Fruit fly (Drosophila melanogaster) whole organism, embryonic: ENCODE results near the gene CG6356.

Source experiments
- Aef1 ChIP-seq: fragments of 200-800 bp; sonication (Bioruptor generic); IDR thresholded peaks from 3 replicates; pipeline ENCODE4 v1.3.6; 2022; ENCODE audit warnings: missing biosample characterization, missing genetic modification characterization
- Awh ChIP-seq: fragments of 200-800 bp; sonication (Bioruptor generic); IDR thresholded peaks from 2 replicates; pipeline ENCODE4, ENCODE4 v1.3.6; 2022; ENCODE audit warnings: missing biosample characterization, missing genetic modification characterization
- Blimp-1 ChIP-seq: fragments of 200-800 bp; sonication (Bioruptor generic); optimal IDR thresholded peaks from 3 replicates; lab custom pipeline; 2018; ENCODE audit warnings: missing biosample characterization, missing genetic modification characterization, mild to moderate bottlenecking, moderate library complexity, missing genetic modification reagents
- CG10366 ChIP-seq: fragments of 200-800 bp; sonication (Bioruptor generic); IDR thresholded peaks from 2 replicates; pipeline ENCODE4 v1.3.6; 2022; ENCODE audit warnings: missing biosample characterization, missing genetic modification characterization
- CG11456 ChIP-seq: fragments of 200-800 bp; sonication (Bioruptor generic); IDR thresholded peaks from 3 replicates; pipeline ENCODE4 v1.3.6; 2022; ENCODE audit warnings: missing biosample characterization, missing genetic modification characterization
- CG12391 ChIP-seq: fragments of 200-800 bp; sonication (Bioruptor generic); optimal IDR thresholded peaks from 3 replicates; lab custom pipeline; 2018; ENCODE audit warnings: missing biosample characterization, mild to moderate bottlenecking, missing genetic modification characterization, moderate library complexity
- CG1529 ChIP-seq: fragments of 200-800 bp; sonication (Bioruptor generic); optimal IDR thresholded peaks from 3 replicates; lab custom pipeline; 2018; ENCODE audit warnings: missing biosample characterization, missing genetic modification characterization
- CG16779 ChIP-seq: fragments of 200-800 bp; sonication (Bioruptor generic); IDR thresholded peaks from 2 replicates; pipeline ENCODE4 v1.3.6; 2022; ENCODE audit warnings: missing biosample characterization, missing genetic modification characterization
- CG17359 ChIP-seq: fragments of 200-800 bp; sonication (Bioruptor generic); optimal IDR thresholded peaks from 3 replicates; lab custom pipeline; 2018; ENCODE audit warnings: missing biosample characterization, mild to moderate bottlenecking, missing genetic modification characterization, moderate library complexity
- CG17385 ChIP-seq: fragments of 200-800 bp; sonication (Bioruptor generic); optimal IDR thresholded peaks from 3 replicates; lab custom pipeline; 2018; ENCODE audit warnings: missing biosample characterization, mild to moderate bottlenecking, missing genetic modification characterization
- CG1792 ChIP-seq: fragments of 200-800 bp; sonication (Bioruptor generic); optimal IDR thresholded peaks from 2 replicates; lab custom pipeline; 2016; ENCODE audit warnings: missing biosample characterization, missing genetic modification characterization
- CG3163 ChIP-seq: fragments of 200-800 bp; sonication (Bioruptor generic); optimal IDR thresholded peaks from 3 replicates; lab custom pipeline; 2016; ENCODE audit warnings: missing biosample characterization, missing genetic modification characterization
- CG3281 ChIP-seq: fragments of 200-800 bp; sonication (Bioruptor generic); optimal IDR thresholded peaks from 3 replicates; lab custom pipeline; 2017; ENCODE audit warnings: missing biosample characterization, mild to moderate bottlenecking, missing genetic modification characterization
- CG42726 ChIP-seq: fragments of 200-800 bp; sonication (Bioruptor generic); IDR thresholded peaks from 2 replicates; pipeline ENCODE4 v1.3.6; 2022; ENCODE audit warnings: missing biosample characterization, missing genetic modification characterization; ENCODE audit not compliant: partially characterized antibody
- CG4282 ChIP-seq: fragments of 200-800 bp; sonication (Bioruptor generic); optimal IDR thresholded peaks from 2 replicates; lab custom pipeline; 2016; ENCODE audit warnings: missing biosample characterization, missing genetic modification characterization
- CG4404 ChIP-seq: fragments of 200-800 bp; sonication (Bioruptor generic); IDR thresholded peaks from 2 replicates; pipeline ENCODE4 v1.3.6; 2022; ENCODE audit warnings: missing biosample characterization, missing genetic modification characterization
- CG4730 ChIP-seq: fragments of 200-800 bp; sonication (Bioruptor generic); IDR thresholded peaks from 2 replicates; pipeline ENCODE4 v1.3.6; 2022; ENCODE audit warnings: missing biosample characterization, missing genetic modification characterization
- CG4820 ChIP-seq: fragments of 200-800 bp; sonication (Bioruptor generic); optimal IDR thresholded peaks from 3 replicates; lab custom pipeline; 2016; ENCODE audit warnings: missing biosample characterization, missing genetic modification characterization
- CG8281 ChIP-seq: fragments of 200-800 bp; sonication (Bioruptor generic); optimal IDR thresholded peaks from 2 replicates; lab custom pipeline; 2018; ENCODE audit warnings: missing biosample characterization, mild to moderate bottlenecking, missing genetic modification characterization, moderate library complexity
- CG8924 ChIP-seq: fragments of 200-800 bp; optimal IDR thresholded peaks from 3 replicates; lab custom pipeline; 2019; ENCODE audit warnings: missing biosample characterization, mild to moderate bottlenecking, missing genetic modification characterization, moderate library complexity
- CG9797 ChIP-seq: fragments of 200-800 bp; sonication (Bioruptor generic); optimal IDR thresholded peaks from 3 replicates; lab custom pipeline; 2018; ENCODE audit warnings: missing biosample characterization, mild to moderate bottlenecking, missing genetic modification characterization
- CoRest ChIP-seq: fragments of 200-800 bp; sonication (Bioruptor generic); optimal IDR thresholded peaks from 3 replicates; lab custom pipeline; 2018; ENCODE audit warnings: missing biosample characterization, mild to moderate bottlenecking, missing genetic modification characterization, moderate library complexity
- Lpt ChIP-seq: fragments of >200 bp; optimal IDR thresholded peaks from 2 replicates; lab custom pipeline; 2018; ENCODE audit warnings: missing biosample characterization, missing genetic modification characterization
- NC2α ChIP-seq: fragments of 200-800 bp; sonication (Bioruptor generic); optimal IDR thresholded peaks from 2 replicates; lab custom pipeline; 2016; ENCODE audit warnings: missing biosample characterization, missing genetic modification characterization
- Nf-YC ChIP-seq: fragments of 200-800 bp; optimal IDR thresholded peaks from 3 replicates; lab custom pipeline; 2019; ENCODE audit warnings: missing biosample characterization, mild to moderate bottlenecking, missing genetic modification characterization, moderate library complexity
- Spps ChIP-seq: fragments of 200-800 bp; sonication (Bioruptor generic); optimal IDR thresholded peaks from 2 replicates; lab custom pipeline; 2018; ENCODE audit warnings: missing biosample characterization, mild to moderate bottlenecking, missing genetic modification characterization
- TFAM ChIP-seq: fragments of 200-800 bp; sonication (Bioruptor generic); optimal IDR thresholded peaks from 2 replicates; lab custom pipeline; 2017; ENCODE audit warnings: missing biosample characterization, missing genetic modification characterization, inconsistent platforms
- Vsx1 ChIP-seq: fragments of 200-800 bp; sonication (Bioruptor generic); optimal IDR thresholded peaks from 2 replicates; lab custom pipeline; 2017; ENCODE audit warnings: missing biosample characterization, mild to moderate bottlenecking, missing genetic modification characterization, missing genetic modification reagents
- al ChIP-seq: fragments of 200-800 bp; sonication (Bioruptor generic); IDR thresholded peaks from 2 replicates; pipeline ENCODE4 v1.3.6; 2022; ENCODE audit warnings: missing biosample characterization, missing genetic modification characterization
- aop ChIP-seq: fragments of 200-800 bp; sonication (Bioruptor generic); IDR thresholded peaks from 2 replicates; pipeline ENCODE4 v1.3.6; 2022; ENCODE audit warnings: missing biosample characterization, missing genetic modification characterization
- ara ChIP-seq: fragments of 200-800 bp; sonication (Bioruptor generic); IDR thresholded peaks from 2 replicates; pipeline ENCODE4 v1.3.6; 2022; ENCODE audit warnings: missing biosample characterization, missing genetic modification characterization
- ato ChIP-seq: fragments of 200-800 bp; sonication (Bioruptor generic); IDR thresholded peaks from 2 replicates; pipeline ENCODE4 v1.3.6; 2022; ENCODE audit warnings: missing biosample characterization, missing genetic modification characterization; ENCODE audit not compliant: partially characterized antibody
- bcd ChIP-seq: fragments of 200-800 bp; sonication (Bioruptor generic); optimal IDR thresholded peaks from 2 replicates; lab custom pipeline; 2017; ENCODE audit warnings: missing biosample characterization, mild to moderate bottlenecking, missing genetic modification characterization
- bigmax ChIP-seq: fragments of 200-800 bp; sonication (Bioruptor generic); optimal IDR thresholded peaks from 2 replicates; lab custom pipeline; 2018; ENCODE audit warnings: missing biosample characterization, mild to moderate bottlenecking, missing genetic modification characterization
- bowl ChIP-seq: fragments of 200-800 bp; sonication (Bioruptor generic); IDR thresholded peaks from 2 replicates; pipeline ENCODE4 v1.3.6; 2022; ENCODE audit warnings: missing biosample characterization, missing genetic modification characterization
- chm ChIP-seq: fragments of 200-800 bp; sonication (Bioruptor generic); IDR thresholded peaks from 2 replicates; pipeline ENCODE4 v1.3.6; 2022; ENCODE audit warnings: missing biosample characterization, missing genetic modification characterization
- disco-r ChIP-seq: fragments of 200-800 bp; sonication (Bioruptor generic); optimal IDR thresholded peaks from 2 replicates; lab custom pipeline; 2016; ENCODE audit warnings: missing biosample characterization, missing genetic modification characterization
- emc ChIP-seq: fragments of 200-800 bp; sonication (Bioruptor generic); optimal IDR thresholded peaks from 2 replicates; lab custom pipeline; 2016; ENCODE audit warnings: missing biosample characterization, missing genetic modification characterization
- esg ChIP-seq: fragments of 200-800 bp; sonication (Bioruptor generic); conservative IDR thresholded peaks from 2 replicates; pipeline ENCODE4 v1.3.6; 2022; ENCODE audit warnings: missing biosample characterization, missing genetic modification characterization
- gfzf ChIP-seq: fragments of 200-800 bp; sonication (Bioruptor generic); optimal IDR thresholded peaks from 2 replicates; lab custom pipeline; 2016; ENCODE audit warnings: missing biosample characterization, mild to moderate bottlenecking, missing genetic modification characterization, moderate library complexity
- grn ChIP-seq: fragments of 200-800 bp; sonication (Bioruptor generic); optimal IDR thresholded peaks from 3 replicates; lab custom pipeline; 2017; ENCODE audit warnings: missing biosample characterization, missing genetic modification characterization
- gsb ChIP-seq: fragments of 200-800 bp; sonication (Bioruptor generic); IDR thresholded peaks from 2 replicates; pipeline ENCODE4 v1.3.6; 2022; ENCODE audit warnings: missing biosample characterization, missing genetic modification characterization
- hb ChIP-seq: fragments of 200-800 bp; sonication (Bioruptor generic); IDR thresholded peaks from 3 replicates; pipeline ENCODE4 v1.3.6; 2022; ENCODE audit warnings: missing biosample characterization, missing genetic modification characterization; ENCODE audit not compliant: partially characterized antibody
- nmo ChIP-seq: fragments of 200-800 bp; sonication (Bioruptor generic); optimal IDR thresholded peaks from 2 replicates; lab custom pipeline; 2018; ENCODE audit warnings: missing biosample characterization, mild to moderate bottlenecking, missing genetic modification characterization, moderate library complexity
- psq ChIP-seq: fragments of 200-800 bp; sonication (Bioruptor generic); optimal IDR thresholded peaks from 2 replicates; lab custom pipeline; 2017; ENCODE audit warnings: missing biosample characterization, missing genetic modification characterization
- sima ChIP-seq: fragments of 200-800 bp; sonication (Bioruptor generic); optimal IDR thresholded peaks from 2 replicates; lab custom pipeline; 2016; ENCODE audit warnings: missing biosample characterization, missing genetic modification characterization
- slbo ChIP-seq: fragments of 200-800 bp; sonication (Bioruptor generic); IDR thresholded peaks from 2 replicates; pipeline ENCODE4 v1.3.6; 2022; ENCODE audit warnings: missing biosample characterization, missing genetic modification characterization
- ssp ChIP-seq: fragments of 200-800 bp; sonication (Bioruptor generic); IDR thresholded peaks from 2 replicates; pipeline ENCODE4 v1.3.6; 2022; ENCODE audit warnings: missing biosample characterization, missing genetic modification characterization
- tna ChIP-seq: fragments of 200-800 bp; sonication (Bioruptor generic); IDR thresholded peaks from 2 replicates; pipeline ENCODE4 v1.3.6; 2022; ENCODE audit warnings: missing biosample characterization, missing genetic modification characterization; ENCODE audit not compliant: partially characterized antibody

CG6356 gene

DNA sequence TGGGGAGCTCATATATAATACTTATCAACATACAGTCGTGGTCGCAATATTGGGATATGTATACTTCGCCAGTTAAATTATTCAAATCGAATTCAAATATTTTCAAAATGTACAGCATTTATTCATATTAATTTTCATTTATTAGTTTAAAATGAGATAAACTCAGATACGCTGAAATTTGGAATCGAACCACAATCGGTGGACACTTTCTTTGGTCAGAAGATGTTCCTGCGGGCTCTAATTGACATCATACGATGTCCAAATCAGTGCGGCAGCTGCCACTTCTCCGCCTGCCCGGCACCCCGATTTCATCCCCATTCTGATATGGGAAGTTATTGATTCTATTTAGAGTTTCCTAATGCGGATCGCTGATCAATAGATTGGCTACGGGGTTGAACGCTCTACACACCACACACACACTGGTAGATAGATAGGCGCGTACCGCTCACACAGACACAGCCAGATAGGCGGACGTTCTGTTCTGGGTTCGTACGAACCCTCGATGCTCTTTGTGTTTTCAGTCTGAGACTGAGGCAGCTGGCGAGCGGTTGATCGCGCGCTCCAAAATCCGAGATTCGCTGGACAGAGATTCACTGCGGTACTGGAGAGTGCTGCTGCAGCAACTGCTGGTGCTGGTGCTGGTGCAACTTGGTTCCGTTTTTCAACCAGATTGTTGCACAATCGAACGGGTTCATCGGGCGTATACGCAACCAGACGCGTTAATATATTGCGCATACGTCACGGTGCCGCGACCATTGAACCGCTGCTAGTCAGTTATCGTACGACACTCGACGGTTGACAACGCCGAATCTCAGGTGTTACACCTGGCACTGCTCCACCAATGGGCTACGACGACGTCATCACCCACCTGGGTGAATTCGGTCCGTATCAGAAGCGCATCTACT, 7.4 kb upstream of the CG6356 start, which contains the start of gene Orct (continued):
- TF ChIP-seq ara (GFP tag; lab: Robert Waterston, UW) (0 out of 2 replicates have a peak, but pooled peaks have one; percentile 30), psq (GFP tag; lab: Kevin White, UChicago) (peak; percentile 8), Spps (tag; lab: Kevin White, UChicago) (no peak), ato (GFP tag; lab: Robert Waterston, UW) (no peak), CG4820 (peak; percentile 45), emc (GFP tag; lab: Kevin White, UChicago) (peak; percentile 27), disco-r (GFP tag; lab: Kevin White, UChicago) (no peak), al (GFP tag; lab: Robert Waterston, UW) (no peak; the same call in none of the 2 replicates), hb (GFP tag; lab: Robert Waterston, UW) (no peak), Lpt (GFP tag; lab: Kevin White, UChicago) (no peak), aop (no peak), grn (GFP tag; lab: Kevin White, UChicago) (peak; percentile 59), ssp (GFP tag; lab: Robert Waterston, UW) (peak; percentile 33; the same call in 1 of the 2 replicates), NC2α (GFP tag; lab: Kevin White, UChicago) (no peak), Blimp-1 (GFP tag; lab: Kevin White, UChicago) (peak; percentile 60), CG4730 (GFP tag; lab: Robert Waterston, UW) (no peak), CG17359 (tag; lab: Kevin White, UChicago) (peak; percentile 66), CG4282 (no peak), CG8281 (peak; percentile 57), Vsx1 (GFP tag; lab: Kevin White, UChicago) (peak; percentile 43), bcd (GFP tag; lab: Kevin White, UChicago) (peak; percentile 82), CG10366 (peak; percentile 44; the same call in 1 of the 2 replicates), CG3281 (GFP tag; lab: Kevin White, UChicago) (peak; percentile 90), TFAM (no peak), CG12391 (peak; percentile 78), Aef1 (GFP tag; lab: Robert Waterston, UW) (peak; percentile 54; the same call in 2 of the 3 replicates), bowl (GFP tag; lab: Robert Waterston, UW) (0 out of 2 replicates have a peak, but pooled peaks have one; percentile 6), tna (no peak), gfzf (GFP tag; lab: Kevin White, UChicago) (no peak), CG42726 (no peak), Nf-YC (tag; lab: Kevin White, UChicago) (peak; percentile 53), CG9797 (no peak), esg (GFP tag; lab: Robert Waterston, UW) (peak; percentile 48), chm (0 out of 2 replicates have a peak, but pooled peaks have one; percentile 46), bigmax (GFP tag; lab: Kevin White, UChicago) (no peak), sima (GFP tag; lab: Kevin White, UChicago) (no peak), nmo (GFP tag; lab: Kevin White, UChicago) (peak; percentile 74), CG4404 (GFP tag; lab: Robert Waterston, UW) (peak; percentile 43), CG3163 (GFP tag; lab: Kevin White, UChicago) (peak; percentile 66), CG11456 (peak; percentile 69; the same call in 2 of the 3 replicates), slbo (GFP tag; lab: Robert Waterston, UW) (peak; percentile 84), gsb (GFP tag; lab: Robert Waterston, UW) (peak; percentile 47), CoRest (peak; percentile 88), CG8924 (tag; lab: Kevin White, UChicago) (peak; percentile 84), CG16779 (GFP tag; lab: Robert Waterston, UW) (no peak), Awh (GFP tag; lab: Robert Waterston, UW) (no peak), CG17385 (peak; percentile 74), CG1792 (GFP tag; lab: Kevin White, UChicago) (no peak), CG1529 (GFP tag; lab: Kevin White, UChicago) (peak; percentile 58)
